Fruit fly (Drosophila melanogaster) whole organism, embryonic: ENCODE measurements around the gene hook.

Experiments
- BEAF-32 ChIP-seq: fragments of 200-800 bp; sonication (Bioruptor generic); optimal IDR thresholded peaks from 3 replicates; lab custom pipeline; 2017; ENCODE audit warnings: missing biosample characterization, missing genetic modification characterization, mild to moderate bottlenecking, moderate library complexity, missing genetic modification reagents
- CG13287 ChIP-seq: fragments of 200-800 bp; sonication (Bioruptor generic); IDR thresholded peaks from 2 replicates; pipeline ENCODE4 v1.3.6; 2022; ENCODE audit warnings: missing biosample characterization, missing genetic modification characterization; ENCODE audit not compliant: partially characterized antibody
- CG14050 ChIP-seq: fragments of 200-800 bp; sonication (Bioruptor generic); IDR thresholded peaks from 3 replicates; pipeline ENCODE4 v1.3.6; 2022; ENCODE audit warnings: missing biosample characterization, missing genetic modification characterization
- CG17568 ChIP-seq: fragments of 200-800 bp; sonication (Bioruptor generic); optimal IDR thresholded peaks from 2 replicates; lab custom pipeline; 2018; ENCODE audit warnings: missing biosample characterization, mild to moderate bottlenecking, missing genetic modification characterization, moderate library complexity
- CG18011 ChIP-seq: fragments of 200-800 bp; sonication (Bioruptor generic); optimal IDR thresholded peaks from 2 replicates; lab custom pipeline; 2017; ENCODE audit warnings: missing biosample characterization, missing genetic modification characterization, mild to moderate bottlenecking, moderate library complexity, missing genotype
- CG30431 ChIP-seq: fragments of 200-800 bp; sonication (Bioruptor generic); optimal IDR thresholded peaks from 2 replicates; lab custom pipeline; 2017; ENCODE audit warnings: missing biosample characterization, missing genetic modification characterization
- CG3281 ChIP-seq: fragments of 200-800 bp; sonication (Bioruptor generic); optimal IDR thresholded peaks from 3 replicates; lab custom pipeline; 2017; ENCODE audit warnings: missing biosample characterization, mild to moderate bottlenecking, missing genetic modification characterization
- CG34224 ChIP-seq: fragments of 200-800 bp; sonication (Bioruptor generic); IDR thresholded peaks from 3 replicates; pipeline ENCODE4 v1.3.6; 2022; ENCODE audit warnings: missing biosample characterization, missing genetic modification characterization; ENCODE audit not compliant: partially characterized antibody
- CG4282 ChIP-seq: fragments of 200-800 bp; sonication (Bioruptor generic); optimal IDR thresholded peaks from 2 replicates; lab custom pipeline; 2016; ENCODE audit warnings: missing biosample characterization, missing genetic modification characterization
- CG4707 ChIP-seq: fragments of 200-800 bp; sonication (Bioruptor generic); optimal IDR thresholded peaks from 2 replicates; lab custom pipeline; 2018; ENCODE audit warnings: missing biosample characterization, mild to moderate bottlenecking, missing genetic modification characterization, moderate library complexity
- CG4730 ChIP-seq: fragments of 200-800 bp; sonication (Bioruptor generic); IDR thresholded peaks from 2 replicates; pipeline ENCODE4 v1.3.6; 2022; ENCODE audit warnings: missing biosample characterization, missing genetic modification characterization
- CG7839 ChIP-seq: fragments of 200-800 bp; sonication (Bioruptor generic); optimal IDR thresholded peaks from 3 replicates; lab custom pipeline; 2018; ENCODE audit warnings: missing biosample characterization, mild to moderate bottlenecking, missing genetic modification characterization, moderate library complexity
- CkIIα-i1 ChIP-seq: fragments of 200-800 bp; sonication (Bioruptor generic); IDR thresholded peaks from 2 replicates; pipeline ENCODE4 v1.3.6; 2022; ENCODE audit warnings: missing biosample characterization, missing genetic modification characterization
- CoRest ChIP-seq: fragments of 200-800 bp; sonication (Bioruptor generic); optimal IDR thresholded peaks from 3 replicates; lab custom pipeline; 2018; ENCODE audit warnings: missing biosample characterization, mild to moderate bottlenecking, missing genetic modification characterization, moderate library complexity
- GATAe ChIP-seq: fragments of 200-800 bp; sonication (Bioruptor generic); conservative IDR thresholded peaks from 2 replicates; pipeline ENCODE4 v1.3.6; 2022; ENCODE audit warnings: missing biosample characterization, missing genetic modification characterization
- Hr51 ChIP-seq, 2 experiments: fragments of 200-800 bp; sonication (Bioruptor generic); optimal IDR thresholded peaks; 2 replicates in 1 of 2; 3 replicates in 1 of 2; lab custom pipeline; 2016 to 2018; ENCODE audit warnings: missing biosample characterization in 2 of 2, missing genetic modification characterization in 2 of 2, mild to moderate bottlenecking in 1 of 2, moderate library complexity in 1 of 2
- Mrtf ChIP-seq: fragments of 200-800 bp; sonication (Bioruptor generic); IDR thresholded peaks from 3 replicates; pipeline ENCODE4 v1.3.6; 2022; ENCODE audit warnings: missing biosample characterization, missing genetic modification characterization
- NC2α ChIP-seq: fragments of 200-800 bp; sonication (Bioruptor generic); optimal IDR thresholded peaks from 2 replicates; lab custom pipeline; 2016; ENCODE audit warnings: missing biosample characterization, missing genetic modification characterization
- NC2β ChIP-seq: fragments of 200-800 bp; sonication (Bioruptor generic); optimal IDR thresholded peaks from 2 replicates; lab custom pipeline; 2016; ENCODE audit warnings: missing biosample characterization, missing genetic modification characterization
- Nf-YA ChIP-seq: fragments of 200-800 bp; sonication (Bioruptor generic); IDR thresholded peaks from 2 replicates; pipeline ENCODE4 v1.3.6; 2022; ENCODE audit warnings: missing biosample characterization, missing genetic modification characterization
- Oaz ChIP-seq: fragments of 200-800 bp; sonication (Bioruptor generic); IDR thresholded peaks from 2 replicates; pipeline ENCODE4 v1.3.6; 2022; ENCODE audit warnings: missing biosample characterization, missing genetic modification characterization
- Sry-δ ChIP-seq: fragments of 200-800 bp; sonication (Bioruptor generic); optimal IDR thresholded peaks from 2 replicates; lab custom pipeline; 2016; ENCODE audit warnings: missing biosample characterization, missing genetic modification characterization
- Tbp ChIP-seq: fragments of >200 bp; optimal IDR thresholded peaks from 2 replicates; lab custom pipeline; 2018; ENCODE audit warnings: missing biosample characterization, missing genetic modification characterization
- al ChIP-seq: fragments of 200-800 bp; sonication (Bioruptor generic); IDR thresholded peaks from 2 replicates; pipeline ENCODE4 v1.3.6; 2022; ENCODE audit warnings: missing biosample characterization, missing genetic modification characterization
- bab2 ChIP-seq: fragments of 200-800 bp; sonication (Bioruptor generic); optimal IDR thresholded peaks from 2 replicates; lab custom pipeline; 2016; ENCODE audit warnings: missing biosample characterization, missing genetic modification characterization
- bbx ChIP-seq: fragments of 200-800 bp; sonication (Bioruptor generic); IDR thresholded peaks from 2 replicates; pipeline ENCODE4 v1.3.6; 2022; ENCODE audit warnings: missing biosample characterization, missing genetic modification characterization; ENCODE audit not compliant: partially characterized antibody
- cato ChIP-seq: fragments of 200-800 bp; sonication (Bioruptor generic); optimal IDR thresholded peaks from 2 replicates; lab custom pipeline; 2016; ENCODE audit warnings: missing biosample characterization, missing genetic modification characterization, borderline replicate concordance
- caup ChIP-seq: fragments of 200-800 bp; sonication (Bioruptor generic); optimal IDR thresholded peaks from 3 replicates; lab custom pipeline; 2017; ENCODE audit warnings: missing biosample characterization, mild to moderate bottlenecking, missing genetic modification characterization, moderate library complexity; ENCODE audit not compliant: severe bottlenecking
- ci ChIP-seq: fragments of 200-800 bp; sonication (Bioruptor generic); IDR thresholded peaks from 3 replicates; pipeline ENCODE4 v1.3.6; 2022; ENCODE audit warnings: missing biosample characterization, missing genetic modification characterization
- croc ChIP-seq: fragments of 200-800 bp; sonication (Bioruptor generic); conservative IDR thresholded peaks from 3 replicates; pipeline ENCODE4 v1.3.6; 2022; ENCODE audit warnings: missing biosample characterization, missing genetic modification characterization
- dan ChIP-seq: fragments of 200-800 bp; sonication (Bioruptor generic); IDR thresholded peaks from 2 replicates; pipeline ENCODE4 v1.3.6; 2022; ENCODE audit warnings: missing biosample characterization, missing genetic modification characterization
- dati ChIP-seq: fragments of 200-800 bp; sonication (Bioruptor generic); IDR thresholded peaks from 2 replicates; pipeline ENCODE4 v1.3.6; 2022; ENCODE audit warnings: missing biosample characterization, missing genetic modification characterization
- dimm ChIP-seq: fragments of 200-800 bp; sonication (Bioruptor generic); IDR thresholded peaks from 2 replicates; pipeline ENCODE4 v1.3.6; 2022; ENCODE audit warnings: missing biosample characterization, missing genetic modification characterization
- gsb-n ChIP-seq: fragments of 200-800 bp; sonication (Bioruptor generic); optimal IDR thresholded peaks from 3 replicates; lab custom pipeline; 2018; ENCODE audit warnings: missing biosample characterization, mild to moderate bottlenecking, missing genetic modification characterization
- ham ChIP-seq: fragments of 200-800 bp; sonication (Bioruptor generic); IDR thresholded peaks from 2 replicates; pipeline ENCODE4 v1.3.6; 2022; ENCODE audit warnings: missing biosample characterization, missing genetic modification characterization
- hkb ChIP-seq, 2 experiments: fragments of 200-800 bp in 1 of 2; fragments of >200 bp in 1 of 2; sonication (Bioruptor generic) in 1 of 2; IDR thresholded peaks in 1 of 2; optimal IDR thresholded peaks in 1 of 2; 2 replicates each; pipeline versions ENCODE4 v1.3.6 to Lab custom; 2017 to 2022; ENCODE audit warnings: missing biosample characterization in 1 of 2, missing genetic modification characterization in 1 of 2
- ind ChIP-seq: fragments of 200-800 bp; sonication (Bioruptor generic); optimal IDR thresholded peaks from 3 replicates; lab custom pipeline; 2016; ENCODE audit warnings: missing biosample characterization, missing genetic modification characterization
- knrl ChIP-seq: fragments of 200-800 bp; sonication (Bioruptor generic); IDR thresholded peaks from 3 replicates; pipeline ENCODE4 v1.3.6; 2022; ENCODE audit warnings: missing biosample characterization, missing genetic modification characterization; ENCODE audit not compliant: partially characterized antibody
- lab ChIP-seq: fragments of 200-800 bp; sonication (Bioruptor generic); optimal IDR thresholded peaks from 3 replicates; lab custom pipeline; 2017; ENCODE audit warnings: missing biosample characterization, missing genetic modification characterization, mild to moderate bottlenecking, moderate library complexity, missing genetic modification reagents
- oc ChIP-seq: fragments of 200-800 bp; sonication (Bioruptor generic); optimal IDR thresholded peaks from 2 replicates; lab custom pipeline; 2018; ENCODE audit warnings: missing biosample characterization, mild to moderate bottlenecking, missing genetic modification characterization, moderate library complexity
- pros ChIP-seq: fragments of 200-800 bp; sonication (Bioruptor generic); optimal IDR thresholded peaks from 3 replicates; lab custom pipeline; 2019; ENCODE audit warnings: missing biosample characterization, mild to moderate bottlenecking, missing genetic modification characterization, moderate library complexity
- ranshi ChIP-seq: fragments of 200-800 bp; sonication (Bioruptor generic); IDR thresholded peaks from 2 replicates; pipeline ENCODE4 v1.3.6; 2022; ENCODE audit warnings: missing biosample characterization, missing genetic modification characterization
- sima ChIP-seq: fragments of 200-800 bp; sonication (Bioruptor generic); optimal IDR thresholded peaks from 2 replicates; lab custom pipeline; 2016; ENCODE audit warnings: missing biosample characterization, missing genetic modification characterization
- ssp ChIP-seq: fragments of 200-800 bp; sonication (Bioruptor generic); IDR thresholded peaks from 2 replicates; pipeline ENCODE4 v1.3.6; 2022; ENCODE audit warnings: missing biosample characterization, missing genetic modification characterization
- stwl ChIP-seq: fragments of 200-800 bp; sonication (Bioruptor generic); optimal IDR thresholded peaks from 3 replicates; lab custom pipeline; 2018; ENCODE audit warnings: missing biosample characterization, mild to moderate bottlenecking, missing genetic modification characterization, moderate library complexity
- sug ChIP-seq: fragments of 200-800 bp; optimal IDR thresholded peaks from 2 replicates; lab custom pipeline; 2019; ENCODE audit warnings: missing biosample characterization, mild to moderate bottlenecking, missing genetic modification characterization, moderate library complexity
- unc-4 ChIP-seq: fragments of 200-800 bp; sonication (Bioruptor generic); IDR thresholded peaks from 2 replicates; pipeline ENCODE4 v1.3.6; 2022; ENCODE audit warnings: missing biosample characterization, missing genetic modification characterization; ENCODE audit not compliant: partially characterized antibody
- vnd ChIP-seq: fragments of 200-800 bp; sonication (Bioruptor generic); IDR thresholded peaks from 3 replicates; pipeline ENCODE4 v1.3.6; 2022; ENCODE audit warnings: missing biosample characterization, missing genetic modification characterization; ENCODE audit not compliant: partially characterized antibody
- zen2 ChIP-seq: fragments of 200-800 bp; sonication (Bioruptor generic); IDR thresholded peaks from 3 replicates; pipeline ENCODE4 v1.3.6; 2022; ENCODE audit warnings: missing biosample characterization, missing genetic modification characterization; ENCODE audit not compliant: partially characterized antibody
- zfh2 ChIP-seq: fragments of 200-800 bp; sonication (Bioruptor generic); optimal IDR thresholded peaks from 2 replicates; lab custom pipeline; 2016; ENCODE audit warnings: missing biosample characterization, missing genetic modification characterization

The hook gene

DNA sequence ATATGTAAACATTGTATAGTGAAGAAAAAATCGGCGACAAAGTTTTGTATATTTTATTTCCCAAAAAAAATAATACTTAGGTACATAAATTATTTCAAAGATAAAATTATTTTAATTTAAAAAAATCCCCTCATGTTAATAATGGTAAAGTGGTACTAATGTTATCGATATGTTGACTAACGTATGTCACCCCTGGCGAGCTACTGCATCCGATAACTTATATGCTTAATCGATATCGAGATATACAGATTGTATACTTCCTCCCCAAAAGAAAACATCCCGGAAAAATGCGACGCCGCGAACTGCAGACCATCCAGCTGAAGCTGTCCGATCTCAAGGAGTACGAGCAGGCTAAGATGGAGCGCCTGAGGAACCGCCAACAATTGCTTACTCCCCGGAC lies 31.4 kb upstream of the hook start, which contains the start of gene CG17343 (continued):
- no peak for TF ChIP-seq NC2α
- peak; percentile 72 for TF ChIP-seq unc-4 (GFP tag; lab: Robert Waterston, UW)
- TF ChIP-seq ssp = no peak
- TF ChIP-seq al (GFP tag; lab: Robert Waterston, UW) = no peak
- TF ChIP-seq croc (GFP tag; lab: Robert Waterston, UW) = no peak
- no peak for TF ChIP-seq Mrtf
- TF ChIP-seq pros (GFP tag; lab: Kevin White, UChicago) = no peak
- no peak for TF ChIP-seq ind (GFP tag; lab: Kevin White, UChicago)
- no peak for TF ChIP-seq Oaz (GFP tag; lab: Robert Waterston, UW)
- TF ChIP-seq CG3281 (GFP tag; lab: Kevin White, UChicago) = no peak
- no peak for TF ChIP-seq CG14050 (GFP tag; lab: Robert Waterston, UW)
- TF ChIP-seq sug = no peak
- TF ChIP-seq CG18011 = no peak
- TF ChIP-seq GATAe (GFP tag; lab: Robert Waterston, UW) = no peak
- TF ChIP-seq CG4730 (GFP tag; lab: Robert Waterston, UW) = no peak
- no peak for TF ChIP-seq hkb (optimal IDR thresholded peaks at IDR 0.05; lab: Kevin White, UChicago)
- no peak for TF ChIP-seq hkb (GFP tag; IDR thresholded peaks at IDR 0.05; lab: Robert Waterston, UW)
- TF ChIP-seq dimm (GFP tag; lab: Robert Waterston, UW) = no peak
- TF ChIP-seq CoRest (tag; lab: Kevin White, UChicago) = peak; percentile 3
- TF ChIP-seq ranshi = no peak
- no peak for TF ChIP-seq CG4707 (GFP tag; lab: Kevin White, UChicago)
- peak; percentile 21; the same call in 1 of the 3 replicates for TF ChIP-seq ci (GFP tag; lab: Robert Waterston, UW)
- no peak for TF ChIP-seq bab2 (GFP tag; lab: Kevin White, UChicago)
- no peak for TF ChIP-seq gsb-n (tag; lab: Kevin White, UChicago)
- no peak for TF ChIP-seq CG30431 (GFP tag; lab: Kevin White, UChicago)
- TF ChIP-seq CkIIα-i1 (GFP tag; lab: Robert Waterston, UW) = no peak
- TF ChIP-seq oc (tag; lab: Kevin White, UChicago) = no peak
- TF ChIP-seq CG13287 (GFP tag; lab: Robert Waterston, UW) = peak; percentile 87
- no peak for TF ChIP-seq cato
- TF ChIP-seq ham (GFP tag; lab: Robert Waterston, UW) = no peak
- no peak for TF ChIP-seq NC2β (GFP tag; lab: Kevin White, UChicago)
- no peak for TF ChIP-seq sima (GFP tag; lab: Kevin White, UChicago)
- no peak for TF ChIP-seq caup
- TF ChIP-seq knrl (GFP tag; lab: Robert Waterston, UW) = peak; percentile 72; the same call in 2 of the 3 replicates
- TF ChIP-seq Sry-δ = peak; percentile 63
- no peak for TF ChIP-seq dati (GFP tag; lab: Robert Waterston, UW)
- TF ChIP-seq zen2 = peak; percentile 98
- TF ChIP-seq CG7839 (tag; lab: Kevin White, UChicago) = no peak
- peak; percentile 68 for TF ChIP-seq BEAF-32
- TF ChIP-seq vnd (GFP tag; lab: Robert Waterston, UW) = peak; percentile 90
- no peak for TF ChIP-seq zfh2
- TF ChIP-seq stwl (tag; lab: Kevin White, UChicago) = peak; percentile 68
- no peak for TF ChIP-seq CG17568 (GFP tag; lab: Kevin White, UChicago)
- no peak for TF ChIP-seq lab (GFP tag; lab: Kevin White, UChicago)
- no peak for TF ChIP-seq Hr51 (GFP tag; optimal IDR thresholded peaks at IDR 0.05; lab: Kevin White, UChicago)
- peak; percentile 96 for TF ChIP-seq CG34224
- TF ChIP-seq bbx (GFP tag; lab: Robert Waterston, UW) = peak; percentile 95
- no peak for TF ChIP-seq Tbp (GFP tag; lab: Kevin White, UChicago)
- TF ChIP-seq Nf-YA = no peak
- TF ChIP-seq dan (GFP tag; lab: Robert Waterston, UW) = no peak
- no peak for TF ChIP-seq CG4282 (GFP tag; lab: Kevin White, UChicago)
